Worm (Caenorhabditis elegans) whole organism, early embryonic: ENCODE data around the gene prp-19.

Experiments
- F13C5.2 ChIP-seq: sonication (generic microtip); optimal IDR thresholded peaks from 2 replicates; lab custom pipeline; 2017; ENCODE audit warnings: mild to moderate bottlenecking, missing genetic modification characterization, inconsistent platforms, missing compliant biosample characterization
- ama-1 ChIP-seq: fragments of 150-350 bp; optimal IDR thresholded peaks from 2 replicates; lab custom pipeline; 2014
- ceh-36 ChIP-seq: sonication (generic microtip); optimal IDR thresholded peaks from 2 replicates; lab custom pipeline; 2016; ENCODE audit warnings: missing genetic modification characterization, inconsistent platforms, missing compliant biosample characterization
- sea-1 ChIP-seq: fragments of 200-800 bp; sonication (Bioruptor generic); conservative IDR thresholded peaks from 2 replicates; pipeline ENCODE4 v1.3.6; 2022; ENCODE audit warnings: missing genetic modification characterization, missing compliant biosample characterization

ce11 chrIII:5145874-5146273 is 26.0 kb downstream of the prp-19 start:
- TF ChIP-seq F13C5.2 (tag; lab: Kevin White, UChicago) (no peak), ceh-36 (tag; lab: Kevin White, UChicago) (no peak), ama-1 (lab: Kevin White, UChicago) (no peak), sea-1 (no peak)
